Worm (Caenorhabditis elegans) whole organism, mixed stage, embryonic: ENCODE measurements around the gene slmp-1.

Experiments
- M03D4.4 ChIP-seq: sonication (generic microtip); optimal IDR thresholded peaks from 2 replicates; lab custom pipeline; 2017; ENCODE audit warnings: mild to moderate bottlenecking, missing genetic modification characterization, missing compliant biosample characterization
- bed-3 ChIP-seq: fragments of 200-800 bp; sonication (Bioruptor generic); optimal IDR thresholded peaks from 3 replicates; lab custom pipeline; 2018; ENCODE audit warnings: mild to moderate bottlenecking, missing genetic modification characterization, moderate library complexity, missing compliant biosample characterization
- blmp-1 ChIP-seq: fragments of 150-350 bp; optimal IDR thresholded peaks from 2 replicates; lab custom pipeline; 2014; ENCODE audit warnings: missing biosample characterization, missing genetic modification characterization
- ceh-39 ChIP-seq: fragments of 150-350 bp; optimal IDR thresholded peaks from 2 replicates; lab custom pipeline; 2014; ENCODE audit warnings: missing biosample characterization, missing genetic modification characterization
- ceh-83 ChIP-seq: fragments of 200-800 bp; sonication (Bioruptor generic); optimal IDR thresholded peaks from 2 replicates; lab custom pipeline; 2018; ENCODE audit warnings: mild to moderate bottlenecking, missing genetic modification characterization, missing compliant biosample characterization
- ces-1 ChIP-seq: fragments of 150-350 bp; optimal IDR thresholded peaks from 2 replicates; lab custom pipeline; 2014; ENCODE audit warnings: missing biosample characterization, missing genetic modification reagents, missing genetic modification characterization
- cnd-1 ChIP-seq: fragments of 200-800 bp; sonication (Bioruptor generic); optimal IDR thresholded peaks from 2 replicates; lab custom pipeline; 2018; ENCODE audit warnings: mild to moderate bottlenecking, missing genetic modification characterization, missing compliant biosample characterization
- drap-1 ChIP-seq: fragments of 200-800 bp; sonication (Bioruptor generic); optimal IDR thresholded peaks from 3 replicates; lab custom pipeline; 2018; ENCODE audit warnings: mild to moderate bottlenecking, missing genetic modification characterization, missing compliant biosample characterization
- elt-1 ChIP-seq: sonication (generic microtip); optimal IDR thresholded peaks from 2 replicates; lab custom pipeline; 2017; ENCODE audit warnings: missing genetic modification characterization, mild to moderate bottlenecking, missing compliant biosample characterization, antibody characterized with exemption, moderate library complexity, borderline replicate concordance; ENCODE audit not compliant: insufficient read depth
- elt-3 ChIP-seq: fragments of 150-350 bp; optimal IDR thresholded peaks from 2 replicates; lab custom pipeline; 2014; ENCODE audit warnings: missing biosample characterization, missing genetic modification characterization
- flh-1 ChIP-seq: fragments of 200-800 bp; sonication (Bioruptor generic); optimal IDR thresholded peaks from 2 replicates; lab custom pipeline; 2018; ENCODE audit warnings: mild to moderate bottlenecking, missing genetic modification characterization, moderate library complexity, missing compliant biosample characterization
- ham-2 ChIP-seq: fragments of 200-800 bp; sonication (Bioruptor generic); optimal IDR thresholded peaks from 2 replicates; lab custom pipeline; 2018; ENCODE audit warnings: mild to moderate bottlenecking, missing genetic modification characterization, missing compliant biosample characterization
- lin-13 ChIP-seq: fragments of 150-350 bp; optimal IDR thresholded peaks from 2 replicates; lab custom pipeline; 2014; ENCODE audit warnings: missing biosample characterization, missing genetic modification characterization
- lin-32 ChIP-seq: fragments of 200-800 bp; sonication (Bioruptor generic); optimal IDR thresholded peaks from 2 replicates; lab custom pipeline; 2018; ENCODE audit warnings: mild to moderate bottlenecking, missing genetic modification characterization, missing compliant biosample characterization
- lsy-2 ChIP-seq: fragments of 150-350 bp; optimal IDR thresholded peaks from 2 replicates; lab custom pipeline; 2014; ENCODE audit warnings: missing biosample characterization, missing genetic modification characterization
- mab-5 ChIP-seq: fragments of 150-350 bp; optimal IDR thresholded peaks from 2 replicates; lab custom pipeline; 2014; ENCODE audit warnings: missing biosample characterization, missing genetic modification characterization
- mep-1 ChIP-seq: fragments of 150-350 bp; optimal IDR thresholded peaks from 2 replicates; lab custom pipeline; 2017; ENCODE audit warnings: missing biosample characterization, missing genetic modification reagents, missing genetic modification characterization, inconsistent platforms
- mls-2 ChIP-seq: sonication (generic microtip); optimal IDR thresholded peaks from 2 replicates; lab custom pipeline; 2016; ENCODE audit warnings: mild to moderate bottlenecking, missing genetic modification characterization, moderate library complexity, missing compliant biosample characterization
- nhr-2 ChIP-seq: fragments of 150-350 bp; optimal IDR thresholded peaks from 2 replicates; lab custom pipeline; 2014; ENCODE audit warnings: missing biosample characterization, missing genetic modification characterization
- nhr-237 ChIP-seq: fragments of 150-350 bp; optimal IDR thresholded peaks from 2 replicates; lab custom pipeline; 2014; ENCODE audit warnings: missing biosample characterization, missing genetic modification characterization
- nhr-28 ChIP-seq: fragments of 150-350 bp; optimal IDR thresholded peaks from 2 replicates; lab custom pipeline; 2014; ENCODE audit warnings: missing biosample characterization, missing genetic modification characterization
- nhr-76 ChIP-seq: sonication (generic microtip); optimal IDR thresholded peaks from 2 replicates; lab custom pipeline; 2017; ENCODE audit warnings: missing biosample characterization, missing genetic modification characterization
- pha-4 ChIP-seq: fragments of 150-350 bp; optimal IDR thresholded peaks from 2 replicates; lab custom pipeline; 2018; ENCODE audit warnings: missing biosample characterization, missing genetic modification reagents, missing genetic modification characterization
- sem-2 ChIP-seq: fragments of 200-800 bp; sonication (Bioruptor generic); optimal IDR thresholded peaks from 2 replicates; lab custom pipeline; 2018; ENCODE audit warnings: mild to moderate bottlenecking, missing genetic modification characterization, missing compliant biosample characterization
- snpc-4 ChIP-seq: fragments of 150-350 bp; optimal IDR thresholded peaks from 2 replicates; lab custom pipeline; 2014; ENCODE audit warnings: missing biosample characterization, missing genetic modification characterization
- sptf-1 ChIP-seq: sonication (generic microtip); optimal IDR thresholded peaks from 2 replicates; lab custom pipeline; 2017; ENCODE audit warnings: mild to moderate bottlenecking, missing genetic modification characterization, moderate library complexity, missing compliant biosample characterization
- tbx-8 ChIP-seq: fragments of 200-800 bp; sonication (Bioruptor generic); optimal IDR thresholded peaks from 2 replicates; lab custom pipeline; 2018; ENCODE audit warnings: mild to moderate bottlenecking, missing genetic modification characterization, moderate library complexity, missing compliant biosample characterization
- unc-120 ChIP-seq: sonication (generic microtip); optimal IDR thresholded peaks from 2 replicates; lab custom pipeline; 2017; ENCODE audit warnings: missing genetic modification characterization, missing compliant biosample characterization; ENCODE audit not compliant: poor library complexity, severe bottlenecking
- unc-39 ChIP-seq: fragments of 150-350 bp; optimal IDR thresholded peaks from 2 replicates; lab custom pipeline; 2014; ENCODE audit warnings: missing biosample characterization, missing genetic modification characterization
- unc-62 ChIP-seq: fragments of 150-350 bp; optimal IDR thresholded peaks from 2 replicates; lab custom pipeline; 2014; ENCODE audit warnings: missing biosample characterization, missing genetic modification reagents, missing genetic modification characterization
- zip-8 ChIP-seq: fragments of 150-350 bp; optimal IDR thresholded peaks from 2 replicates; lab custom pipeline; 2014; ENCODE audit warnings: missing biosample characterization, missing genetic modification characterization
- ztf-11 ChIP-seq: fragments of 150-350 bp; optimal IDR thresholded peaks from 2 replicates; lab custom pipeline; 2014; ENCODE audit warnings: missing biosample characterization, missing genetic modification characterization

slmp-1 gene

ce11 chrIV:3234269-3234668 is 20.7 kb downstream of the slmp-1 start:
- TF ChIP-seq sptf-1 (tag; lab: Kevin White, UChicago) (no peak), unc-62 (GFP tag; lab: Kevin White, UChicago) (no peak), blmp-1 (no peak), elt-1 (tag; lab: Kevin White, UChicago) (no peak), ces-1 (GFP tag; lab: Kevin White, UChicago) (no peak), lin-13 (tag; lab: Kevin White, UChicago) (no peak), zip-8 (no peak), cnd-1 (tag; lab: Kevin White, UChicago) (no peak), unc-39 (no peak), bed-3 (no peak), unc-120 (tag; lab: Kevin White, UChicago) (no peak), pha-4 (tag; lab: Kevin White, UChicago) (no peak), nhr-28 (tag; lab: Kevin White, UChicago) (no peak), ceh-39 (tag; lab: Kevin White, UChicago) (no peak), nhr-237 (tag; lab: Kevin White, UChicago) (no peak), tbx-8 (GFP tag; lab: Kevin White, UChicago) (no peak), sem-2 (GFP tag; lab: Kevin White, UChicago) (no peak), snpc-4 (tag; lab: Kevin White, UChicago) (no peak), nhr-76 (no peak), ztf-11 (tag; lab: Kevin White, UChicago) (no peak)
- TF ChIP-seq, all 35 proteins: peak for 0

ce11 chrIV:3246873-3247272 is 33.3 kb downstream of the slmp-1 start:
- no peak for TF ChIP-seq blmp-1
- no peak for TF ChIP-seq ceh-39 (tag; lab: Kevin White, UChicago)
- TF ChIP-seq lsy-2 = no peak
- TF ChIP-seq nhr-2 (tag; lab: Kevin White, UChicago) = no peak
- TF ChIP-seq tbx-8 (GFP tag; lab: Kevin White, UChicago) = no peak
- no peak for TF ChIP-seq lin-13 (tag; lab: Kevin White, UChicago)
- no peak for TF ChIP-seq mab-5 (tag; lab: Kevin White, UChicago)
- TF ChIP-seq mep-1 = no peak
- TF ChIP-seq lin-32 (GFP tag; lab: Kevin White, UChicago) = no peak
- no peak for TF ChIP-seq ham-2 (GFP tag; lab: Kevin White, UChicago)
- no peak for TF ChIP-seq snpc-4 (tag; lab: Kevin White, UChicago)
- no peak for TF ChIP-seq unc-39
- no peak for TF ChIP-seq ceh-83 (GFP tag; lab: Kevin White, UChicago)
- no peak for TF ChIP-seq drap-1 (GFP tag; lab: Kevin White, UChicago)
- no peak for TF ChIP-seq mls-2 (tag; lab: Kevin White, UChicago)

- TF ChIP-seq zip-8 (no peak), unc-39 (no peak), ces-1 (GFP tag; lab: Kevin White, UChicago) (no peak), elt-1 (tag; lab: Kevin White, UChicago) (no peak), blmp-1 (no peak), nhr-237 (tag; lab: Kevin White, UChicago) (no peak), flh-1 (GFP tag; lab: Kevin White, UChicago) (no peak), cnd-1 (tag; lab: Kevin White, UChicago) (no peak), elt-3 (no peak), ceh-39 (tag; lab: Kevin White, UChicago) (no peak), lin-32 (GFP tag; lab: Kevin White, UChicago) (no peak), mep-1 (no peak), M03D4.4 (no peak), lin-13 (tag; lab: Kevin White, UChicago) (no peak), nhr-28 (tag; lab: Kevin White, UChicago) (no peak), unc-62 (GFP tag; lab: Kevin White, UChicago) (no peak), nhr-2 (tag; lab: Kevin White, UChicago) (no peak), sem-2 (GFP tag; lab: Kevin White, UChicago) (no peak)
Measured at ce11 chrIV:3250020-3250419, 36.5 kb downstream of the slmp-1 start.

- TF ChIP-seq elt-1 (tag; lab: Kevin White, UChicago) (no peak), nhr-2 (tag; lab: Kevin White, UChicago) (no peak), snpc-4 (tag; lab: Kevin White, UChicago) (no peak)
- TF ChIP-seq, all 35 proteins: peak for 0
Measured at ce11 chrIV:3251551-3251950, 38.0 kb downstream of the slmp-1 start.
